Worm (Caenorhabditis elegans) whole organism, dauer: ENCODE data around the gene ccz-1.

Source experiments
- unc-62 ChIP-seq: sonication (generic microtip); optimal IDR thresholded peaks from 2 replicates; lab custom pipeline; 2017; ENCODE audit warnings: missing biosample characterization, missing genetic modification reagents, missing genetic modification characterization

The ccz-1 gene

DNA sequence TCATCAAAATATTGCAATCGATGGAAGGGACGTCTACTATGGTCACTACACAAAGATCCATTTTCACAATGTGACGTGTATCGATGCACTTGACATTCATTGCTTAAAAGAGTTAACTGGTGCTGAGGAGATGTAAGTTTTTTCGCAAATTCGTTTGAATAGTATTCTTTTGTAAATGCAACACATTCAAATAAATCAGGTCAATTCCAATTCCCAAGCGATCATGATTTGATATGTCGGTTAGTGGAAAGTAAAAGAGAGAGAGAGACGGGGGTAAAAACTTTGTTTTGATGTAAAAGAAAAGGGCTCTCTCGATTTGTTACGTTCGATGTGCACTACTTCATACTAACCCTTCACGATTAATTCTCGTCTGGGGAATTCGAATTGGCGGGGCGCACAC, 11.6 kb downstream of the ccz-1 start:
- TF ChIP-seq unc-62 (GFP tag; lab: Kevin White, UChicago), result no peak

- TF ChIP-seq unc-62 (GFP tag; lab: Kevin White, UChicago), result no peak
Observed at ce11 chrV:13694103-13694502, 15.4 kb downstream of the ccz-1 start.

DNA sequence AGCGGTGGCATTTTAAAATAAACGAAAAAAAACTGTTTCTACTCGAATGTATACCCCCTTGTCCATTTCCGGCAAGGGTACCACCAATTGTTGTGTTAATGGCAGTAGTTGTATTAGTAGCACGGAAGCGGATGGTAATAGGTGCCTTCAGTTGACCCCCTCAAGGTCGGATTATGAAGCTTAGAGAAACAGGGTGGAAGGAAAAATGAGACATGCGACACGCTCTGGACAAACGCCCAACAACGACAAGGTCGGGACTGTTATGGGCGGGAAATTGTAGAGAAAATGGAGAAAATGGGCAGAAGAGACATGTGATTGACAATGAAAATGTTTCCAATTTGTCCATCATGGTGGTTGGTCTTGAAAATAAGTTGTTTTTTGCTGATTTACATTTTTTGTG, 25.3 kb downstream of the ccz-1 start, which contains the start of gene T01D3.3:
TSS of gene T01D3.3 (plus strand) at position 312 of the 400 bp plus-strand sequence.
- no peak for TF ChIP-seq unc-62 (GFP tag; lab: Kevin White, UChicago)

- no peak for TF ChIP-seq unc-62 (GFP tag; lab: Kevin White, UChicago)
Observed at ce11 chrV:13707295-13707694, 28.6 kb downstream of the ccz-1 start, which contains the start of gene hlh-34. Gene hlh-34 (minus strand): TSS chrV:13707395.

- TF ChIP-seq unc-62 (GFP tag; lab: Kevin White, UChicago), result no peak
Observed at ce11 chrV:13711060-13711459, 32.4 kb downstream of the ccz-1 start, which contains the start of gene srx-96. Gene srx-96 (plus strand): TSS chrV:13711360.

DNA sequence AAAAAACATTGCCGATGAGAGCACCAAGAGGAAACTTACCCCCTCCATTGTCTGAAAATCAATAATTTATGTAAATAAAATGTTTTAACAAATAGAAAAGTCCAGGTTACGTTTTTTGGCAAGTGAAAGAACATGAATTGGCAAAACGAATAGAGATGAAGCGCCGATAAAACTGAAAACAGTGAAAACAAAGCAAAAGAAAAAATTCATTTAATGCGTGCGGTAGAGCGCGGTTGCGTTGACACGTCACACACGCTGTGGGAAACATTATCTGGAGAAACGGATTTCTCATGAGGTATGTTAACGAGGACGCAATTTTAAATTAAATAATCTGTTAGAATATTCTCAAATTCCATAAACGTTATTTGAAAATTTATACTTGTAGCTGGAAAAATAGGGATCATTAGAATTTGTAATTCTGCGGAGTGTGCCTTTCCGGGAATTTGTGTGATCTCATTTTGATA, 36.6 kb downstream of the ccz-1 start, which contains the start of gene zipt-9:
TSS of gene zipt-9 (minus strand) at position 51 of the 464 bp plus-strand sequence.
- TF ChIP-seq unc-62 (GFP tag; lab: Kevin White, UChicago), result no peak

- no peak for TF ChIP-seq unc-62 (GFP tag; lab: Kevin White, UChicago)
Observed at ce11 chrV:13716531-13716930, 37.9 kb downstream of the ccz-1 start, which contains the start of gene T01D3.6. Gene T01D3.6 (plus strand): TSS chrV:13716824.

DNA sequence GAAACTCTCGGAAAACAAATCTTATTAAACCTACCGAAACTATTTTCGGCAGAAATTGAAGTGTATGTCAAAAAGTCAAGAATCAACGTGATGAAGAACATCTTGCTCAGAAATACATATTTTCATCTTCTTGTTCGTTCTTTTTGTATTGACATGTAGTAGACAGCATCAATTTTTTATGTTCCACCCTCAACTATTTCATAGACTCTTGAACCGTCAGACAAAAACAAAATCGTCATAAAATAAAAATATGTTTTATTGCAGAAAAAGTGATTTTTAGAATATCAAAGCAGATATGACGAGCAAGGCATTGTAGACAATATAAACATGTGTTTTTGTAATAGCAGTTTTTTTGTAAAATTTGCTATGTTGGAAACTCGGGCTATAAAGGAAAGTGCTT, 46.1 kb downstream of the ccz-1 start, which contains the start of gene F35E12.2:
TSS of gene F35E12.2 (minus strand) at position 101 of the 400 bp plus-strand sequence.
- no peak for TF ChIP-seq unc-62 (GFP tag; lab: Kevin White, UChicago)

- no peak for TF ChIP-seq unc-62 (GFP tag; lab: Kevin White, UChicago)
Observed at ce11 chrV:13725574-13725973, 46.9 kb downstream of the ccz-1 start, which contains the start of gene fbxa-181. Gene fbxa-181 (plus strand): TSS chrV:13725874.

DNA sequence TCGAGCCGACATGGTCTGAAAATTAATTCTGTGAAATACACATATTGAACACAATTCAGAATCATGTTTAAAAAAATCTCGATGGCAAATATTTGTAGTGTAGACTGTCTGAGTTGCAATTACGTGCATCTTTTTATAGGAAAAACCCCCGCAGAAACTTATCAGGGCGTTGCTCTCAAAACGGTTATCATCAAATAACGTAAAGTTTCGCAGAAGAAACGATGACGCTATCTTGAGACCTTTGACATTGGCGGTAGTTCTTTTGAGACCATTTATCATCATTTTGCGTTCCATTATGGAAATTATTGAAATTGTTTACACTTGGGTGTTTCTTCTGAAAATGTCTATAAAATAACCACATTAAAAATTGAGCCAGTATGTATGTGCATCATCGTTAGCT, 52.1 kb downstream of the ccz-1 start, which contains the start of gene dct-17:
TSS of gene dct-17 (minus strand) at position 23 of the 400 bp plus-strand sequence.
- TF ChIP-seq unc-62 (GFP tag; lab: Kevin White, UChicago), result no peak
